Fruit fly (Drosophila melanogaster): ENCODE measurements around the gene CG18787.

- TF ChIP-seq insv (optimal IDR thresholded peaks at IDR 0.05): no peak
- TF ChIP-seq ttk (optimal IDR thresholded peaks at IDR 0.05): no peak
- no peak for TF ChIP-seq psq (optimal IDR thresholded peaks at IDR 0.05)
- no peak for TF ChIP-seq Myc (optimal IDR thresholded peaks at IDR 0.05)
Measured at dm6 chr2L:12029594-12030197, 30.6 kb upstream of the CG18787 start.

Measured in Kc167 (cell line).